Worm (Caenorhabditis elegans) whole organism, midembryonic: ENCODE results near the gene F44E2.9.

Experiments used
- cog-1 ChIP-seq: sonication (generic microtip); optimal IDR thresholded peaks from 2 replicates; lab custom pipeline; 2016; ENCODE audit warnings: missing genetic modification characterization, missing compliant biosample characterization
- flt-1 ChIP-seq: fragments of 200-800 bp; sonication (Bioruptor generic); IDR thresholded peaks from 2 replicates; pipeline ENCODE4 v1.3.6; 2022; ENCODE audit warnings: missing genetic modification characterization, missing compliant biosample characterization
- med-1 ChIP-seq: sonication (generic microtip); optimal IDR thresholded peaks from 2 replicates; lab custom pipeline; 2017; ENCODE audit warnings: missing genetic modification characterization, mild to moderate bottlenecking, missing compliant biosample characterization, antibody characterized with exemption, missing genetic modification reagents; ENCODE audit not compliant: insufficient read depth

DNA sequence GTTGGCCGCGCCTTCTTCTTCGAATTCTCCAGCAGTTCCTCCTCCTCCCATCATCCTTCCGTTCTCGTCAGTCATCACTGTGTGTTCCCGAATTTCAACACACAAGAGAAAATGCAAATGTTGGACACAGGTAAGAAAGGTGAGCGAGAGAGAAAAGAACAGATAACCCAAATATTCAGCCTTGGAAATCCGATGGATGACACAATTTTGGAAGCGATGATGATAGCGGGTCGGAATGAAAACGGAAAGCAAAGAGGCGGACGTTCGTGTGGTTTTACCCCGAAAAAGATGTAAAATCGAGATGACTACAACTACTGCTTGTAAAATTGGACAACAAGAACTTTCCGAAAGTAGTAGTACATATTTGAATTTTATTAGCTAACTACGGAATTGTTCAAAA is 10.5 kb downstream of the F44E2.9 start:
- TF ChIP-seq med-1 (no peak), flt-1 (no peak), cog-1 (tag; lab: Kevin White, UChicago) (no peak)
